Fruit fly (Drosophila melanogaster): ENCODE data around the gene CG43342.
A peak's percentile ranks its signal among the peaks of the same experiment; 100 is the strongest.

CG43342 gene

dm6 chr3R:22340207-22340606 lies 40.9 kb upstream of the CG43342 start, which contains the start of gene CG5388:
Gene CG5388, minus strand, starts transcription at chr3R:22340307.
- TF ChIP-seq nau (GFP tag; optimal IDR thresholded peaks at IDR 0.05) (no peak), BEAF-32 (GFP tag; optimal IDR thresholded peaks at IDR 0.05) (no peak), CG7745 (tag; optimal IDR thresholded peaks at IDR 0.05) (no peak), lab (GFP tag; optimal IDR thresholded peaks at IDR 0.05) (no peak), gem (tag; optimal IDR thresholded peaks at IDR 0.05) (no peak), CG7786 (GFP tag; optimal IDR thresholded peaks at IDR 0.05) (no peak)

- TF ChIP-seq vvl (GFP tag; IDR thresholded peaks at IDR 0.05) (no peak), CG6683 (GFP tag; optimal IDR thresholded peaks at IDR 0.05) (no peak), Dfd (GFP tag; optimal IDR thresholded peaks at IDR 0.05) (peak in 1 of 2 experiments; percentile 52), CG5953 (GFP tag; IDR thresholded peaks at IDR 0.05) (no peak), Max (GFP tag; optimal IDR thresholded peaks at IDR 0.05) (no peak), CoRest (tag; optimal IDR thresholded peaks at IDR 0.05) (no peak)
Measured at dm6 chr3R:22341652-22342051, 39.5 kb upstream of the CG43342 start.

dm6 chr3R:22342151-22342550 lies 39.0 kb upstream of the CG43342 start, which contains the start of gene CG5386:
Gene CG5386, minus strand, starts transcription at chr3R:22342251.
- TF ChIP-seq CG11723 (GFP tag; optimal IDR thresholded peaks at IDR 0.05) (no peak), CG33557 (GFP tag; optimal IDR thresholded peaks at IDR 0.05) (no peak), Dref (GFP tag; IDR thresholded peaks at IDR 0.05) (no peak), croc (GFP tag; conservative IDR thresholded peaks at IDR 0.05) (no peak), CG2129 (GFP tag; IDR thresholded peaks at IDR 0.05; ENCODE audit: partially characterized antibody) (no peak), Stat92E (GFP tag; optimal IDR thresholded peaks at IDR 0.05) (no peak), tna (GFP tag; IDR thresholded peaks at IDR 0.05; ENCODE audit: partially characterized antibody) (no peak), CG3281 (GFP tag; optimal IDR thresholded peaks at IDR 0.05) (no peak), CG15011 (GFP tag; optimal IDR thresholded peaks at IDR 0.05) (no peak), wek (GFP tag; optimal IDR thresholded peaks at IDR 0.05) (no peak), grau (tag; optimal IDR thresholded peaks at IDR 0.05) (no peak), wdn (GFP tag; IDR thresholded peaks at IDR 0.05) (no peak), sob (GFP tag; IDR thresholded peaks at IDR 0.05) (no peak), H15 (GFP tag; IDR thresholded peaks at IDR 0.05) (no peak), cato (GFP tag; optimal IDR thresholded peaks at IDR 0.05; ENCODE audit: borderline replicate concordance) (no peak), hkb (optimal IDR thresholded peaks at IDR 0.05) (no peak), hkb (GFP tag; IDR thresholded peaks at IDR 0.05) (no peak), pzg (GFP tag; optimal IDR thresholded peaks at IDR 0.05) (no peak)

- no peak for TF ChIP-seq toy (GFP tag; IDR thresholded peaks at IDR 0.05)
- TF ChIP-seq bcd (GFP tag; optimal IDR thresholded peaks at IDR 0.05), result no peak
- TF ChIP-seq Ets65A (GFP tag), result peak; percentile 33
- no peak for TF ChIP-seq CG18619 (GFP tag; optimal IDR thresholded peaks at IDR 0.05)
- TF ChIP-seq tll (GFP tag; optimal IDR thresholded peaks at IDR 0.05), result no peak
- TF ChIP-seq CG7786 (GFP tag; optimal IDR thresholded peaks at IDR 0.05), result no peak
- TF ChIP-seq CG6654 (GFP tag; optimal IDR thresholded peaks at IDR 0.05), result peak; percentile 88
- no peak for TF ChIP-seq CG15011 (GFP tag; optimal IDR thresholded peaks at IDR 0.05)
- no peak for TF ChIP-seq CG2129 (GFP tag; IDR thresholded peaks at IDR 0.05; ENCODE audit: partially characterized antibody)
- TF ChIP-seq Mad (GFP tag; optimal IDR thresholded peaks at IDR 0.05), result no peak
- no peak for TF ChIP-seq tio (GFP tag; optimal IDR thresholded peaks at IDR 0.05)
- TF ChIP-seq cad (GFP tag; optimal IDR thresholded peaks at IDR 0.05), result peak; percentile 59
- no peak for TF ChIP-seq Atf3 (GFP tag; optimal IDR thresholded peaks at IDR 0.05)
Measured at dm6 chr3R:22342708-22343107, 38.4 kb upstream of the CG43342 start.
